Worm (Caenorhabditis elegans): ENCODE measurements around the gene C01G12.13.

C01G12.13 gene

DNA sequence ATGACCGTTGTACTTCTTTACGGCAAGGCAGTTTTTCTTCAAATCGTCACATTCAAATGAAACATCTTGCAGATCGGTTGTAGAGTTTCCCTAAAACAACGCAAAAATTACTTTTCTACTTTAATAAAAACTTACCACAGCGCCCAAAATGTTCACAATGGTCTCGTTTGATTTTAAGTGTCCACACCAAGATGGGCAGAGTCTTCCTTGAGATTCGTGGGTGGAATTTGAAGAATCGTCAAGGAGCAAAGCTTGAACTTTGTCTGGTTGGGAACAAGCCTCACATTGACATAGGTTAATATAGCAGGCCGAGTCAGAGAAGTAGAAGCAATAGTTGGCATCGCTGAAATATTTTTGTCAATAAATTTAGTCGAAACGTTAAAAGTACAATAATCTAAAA is 28.5 kb downstream of the C01G12.13 start:
- TF ChIP-seq ceh-19 (GFP tag; optimal IDR thresholded peaks at IDR 0.05) (no peak), unc-3 (GFP tag; conservative IDR thresholded peaks at IDR 0.05) (no peak), unc-3 (tag; optimal IDR thresholded peaks at IDR 0.05) (no peak), K02D7.2 (tag; optimal IDR thresholded peaks at IDR 0.05) (no peak), tbx-2 (tag; optimal IDR thresholded peaks at IDR 0.05) (no peak), C08G9.2 (tag; optimal IDR thresholded peaks at IDR 0.05) (no peak), hlh-13 (GFP tag; optimal IDR thresholded peaks at IDR 0.05) (no peak), pha-2 (tag; optimal IDR thresholded peaks at IDR 0.05) (no peak), hlh-15 (tag; optimal IDR thresholded peaks at IDR 0.05) (no peak), ceh-24 (tag; optimal IDR thresholded peaks at IDR 0.05) (no peak), gmeb-2 (tag; optimal IDR thresholded peaks at IDR 0.05) (no peak), dve-1 (tag; optimal IDR thresholded peaks at IDR 0.05) (no peak), ahr-1 (tag; optimal IDR thresholded peaks at IDR 0.05) (no peak), ceh-30 (tag; optimal IDR thresholded peaks at IDR 0.05) (no peak), ceh-34 (tag; optimal IDR thresholded peaks at IDR 0.05) (no peak), pqm-1 (tag; optimal IDR thresholded peaks at IDR 0.05) (no peak), ceh-9 (tag; optimal IDR thresholded peaks at IDR 0.05) (no peak), nhr-11 (tag; optimal IDR thresholded peaks at IDR 0.05) (no peak)

DNA sequence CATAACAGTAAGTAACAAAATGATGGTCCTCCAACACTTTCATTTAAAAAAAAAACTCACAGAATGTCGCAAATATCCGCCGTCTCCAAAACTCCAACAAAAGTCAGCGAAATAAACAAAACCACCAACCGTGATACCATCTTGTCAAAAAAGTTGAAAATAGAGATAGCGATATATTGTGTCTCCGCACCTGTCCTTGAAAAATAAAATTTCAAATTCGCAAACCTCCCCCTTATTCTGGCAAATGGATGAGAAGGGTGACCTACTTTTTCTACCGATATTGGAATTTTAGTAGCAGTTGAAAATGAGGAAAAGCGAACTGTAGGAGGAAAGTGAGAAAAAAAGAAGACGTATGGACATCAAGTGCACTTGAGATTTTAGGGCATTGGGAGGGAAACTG is 28.9 kb downstream of the C01G12.13 start, which contains the start of gene F19H8.2:
Gene F19H8.2 (minus strand): TSS at position 391 of the 400 bp plus-strand sequence.
- TF ChIP-seq elt-2 (tag; optimal IDR thresholded peaks at IDR 0.05) (no peak), hlh-15 (tag; optimal IDR thresholded peaks at IDR 0.05) (no peak), sox-2 (GFP tag; IDR thresholded peaks at IDR 0.05) (no peak), ceh-24 (tag; optimal IDR thresholded peaks at IDR 0.05) (no peak), Y22D7AL.16 (tag; optimal IDR thresholded peaks at IDR 0.05) (no peak)

DNA sequence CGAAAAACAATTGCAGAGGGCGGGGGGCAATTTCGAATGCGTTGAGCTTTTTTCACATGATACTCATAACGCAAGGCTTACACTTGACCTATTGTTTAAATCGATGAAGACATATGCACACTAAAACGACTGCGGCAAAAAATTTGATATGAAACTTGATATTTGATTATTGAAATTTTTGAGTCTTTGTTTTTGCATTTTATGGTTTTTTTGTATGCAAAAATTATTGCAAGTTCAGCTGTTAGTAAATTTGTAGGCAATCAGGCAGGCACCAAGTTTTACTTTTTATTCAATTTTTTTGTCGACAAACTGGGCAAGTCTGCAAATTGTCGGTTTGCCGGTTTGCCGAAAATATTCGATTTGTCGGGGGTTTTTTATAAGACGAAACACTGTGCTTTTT is 29.6 kb downstream of the C01G12.13 start, which contains the start of gene arl-3:
Gene arl-3 (plus strand): TSS at position 301 of the 400 bp plus-strand sequence.
- no peak for TF ChIP-seq pha-2 (tag; optimal IDR thresholded peaks at IDR 0.05)
- no peak for TF ChIP-seq ets-4 (tag; optimal IDR thresholded peaks at IDR 0.05)
- TF ChIP-seq tbx-2 (tag; optimal IDR thresholded peaks at IDR 0.05), result no peak
- TF ChIP-seq T23F11.4 (GFP tag; optimal IDR thresholded peaks at IDR 0.05), result no peak
- TF ChIP-seq ceh-30 (tag; optimal IDR thresholded peaks at IDR 0.05), result no peak
- no peak for TF ChIP-seq elt-2 (tag; optimal IDR thresholded peaks at IDR 0.05)
- TF ChIP-seq sox-2 (GFP tag; IDR thresholded peaks at IDR 0.05), result no peak
- no peak for TF ChIP-seq C08G9.2 (tag; optimal IDR thresholded peaks at IDR 0.05)
- TF ChIP-seq nhr-11 (tag; optimal IDR thresholded peaks at IDR 0.05), result no peak
- TF ChIP-seq hlh-8 (tag; optimal IDR thresholded peaks at IDR 0.05), result no peak
- TF ChIP-seq unc-3 (GFP tag; conservative IDR thresholded peaks at IDR 0.05), result no peak
- no peak for TF ChIP-seq unc-3 (tag; optimal IDR thresholded peaks at IDR 0.05)
- TF ChIP-seq pros-1 (tag; optimal IDR thresholded peaks at IDR 0.05), result no peak
- TF ChIP-seq ama-1 (optimal IDR thresholded peaks at IDR 0.05), result no peak
- no peak for TF ChIP-seq mec-3 (tag; optimal IDR thresholded peaks at IDR 0.05; ENCODE audit: borderline replicate concordance)
- no peak for TF ChIP-seq rnt-1 (tag; optimal IDR thresholded peaks at IDR 0.05)
- TF ChIP-seq F13H6.1 (tag; optimal IDR thresholded peaks at IDR 0.05), result no peak
- no peak for TF ChIP-seq pqm-1 (tag; optimal IDR thresholded peaks at IDR 0.05)
- TF ChIP-seq ahr-1 (tag; optimal IDR thresholded peaks at IDR 0.05), result no peak
- TF ChIP-seq fkh-10 (GFP tag; optimal IDR thresholded peaks at IDR 0.05), result no peak
- no peak for TF ChIP-seq unc-55 (GFP tag; optimal IDR thresholded peaks at IDR 0.05)

DNA sequence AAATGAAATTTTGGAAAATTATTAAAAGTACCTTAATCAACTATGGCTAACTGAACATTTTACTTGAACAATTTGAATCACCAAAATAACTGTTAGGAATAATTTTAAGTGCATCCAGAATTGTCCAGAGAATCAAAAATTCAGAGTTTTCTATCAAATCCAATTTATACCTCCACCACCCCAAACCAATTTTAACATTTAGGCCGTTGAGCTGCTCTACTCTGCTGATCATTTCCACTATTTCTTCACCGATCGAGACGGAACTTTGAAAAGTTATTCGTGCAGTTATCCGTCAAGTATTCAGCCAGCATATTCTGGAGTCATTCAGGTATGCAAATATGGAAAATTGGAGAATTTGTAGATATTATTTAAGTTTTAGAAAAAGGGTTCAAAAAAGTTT is 32.0 kb downstream of the C01G12.13 start:
- TF ChIP-seq sox-2 (GFP tag; IDR thresholded peaks at IDR 0.05) (no peak), unc-42 (tag; optimal IDR thresholded peaks at IDR 0.05) (no peak), K02D7.2 (tag; optimal IDR thresholded peaks at IDR 0.05) (no peak), ceh-6 (GFP tag; optimal IDR thresholded peaks at IDR 0.05) (no peak), Y22D7AL.16 (tag; optimal IDR thresholded peaks at IDR 0.05) (no peak), syd-9 (tag; optimal IDR thresholded peaks at IDR 0.05) (no peak), K09A11.1 (tag; optimal IDR thresholded peaks at IDR 0.05; ENCODE audit: insufficient read depth) (no peak), ttx-3 (tag; optimal IDR thresholded peaks at IDR 0.05) (no peak), hlh-8 (tag; optimal IDR thresholded peaks at IDR 0.05) (no peak), C38D4.7 (GFP tag; optimal IDR thresholded peaks at IDR 0.05) (no peak), pax-1 (tag; optimal IDR thresholded peaks at IDR 0.05) (no peak), sdc-2 (tag; optimal IDR thresholded peaks at IDR 0.05) (no peak), hlh-6 (tag; optimal IDR thresholded peaks at IDR 0.05) (no peak)

Measured in whole organism, late embryonic.